Fruit fly (Drosophila melanogaster): Measurements from ENCODE around the gene CG13786.

CG13786 gene

DNA sequence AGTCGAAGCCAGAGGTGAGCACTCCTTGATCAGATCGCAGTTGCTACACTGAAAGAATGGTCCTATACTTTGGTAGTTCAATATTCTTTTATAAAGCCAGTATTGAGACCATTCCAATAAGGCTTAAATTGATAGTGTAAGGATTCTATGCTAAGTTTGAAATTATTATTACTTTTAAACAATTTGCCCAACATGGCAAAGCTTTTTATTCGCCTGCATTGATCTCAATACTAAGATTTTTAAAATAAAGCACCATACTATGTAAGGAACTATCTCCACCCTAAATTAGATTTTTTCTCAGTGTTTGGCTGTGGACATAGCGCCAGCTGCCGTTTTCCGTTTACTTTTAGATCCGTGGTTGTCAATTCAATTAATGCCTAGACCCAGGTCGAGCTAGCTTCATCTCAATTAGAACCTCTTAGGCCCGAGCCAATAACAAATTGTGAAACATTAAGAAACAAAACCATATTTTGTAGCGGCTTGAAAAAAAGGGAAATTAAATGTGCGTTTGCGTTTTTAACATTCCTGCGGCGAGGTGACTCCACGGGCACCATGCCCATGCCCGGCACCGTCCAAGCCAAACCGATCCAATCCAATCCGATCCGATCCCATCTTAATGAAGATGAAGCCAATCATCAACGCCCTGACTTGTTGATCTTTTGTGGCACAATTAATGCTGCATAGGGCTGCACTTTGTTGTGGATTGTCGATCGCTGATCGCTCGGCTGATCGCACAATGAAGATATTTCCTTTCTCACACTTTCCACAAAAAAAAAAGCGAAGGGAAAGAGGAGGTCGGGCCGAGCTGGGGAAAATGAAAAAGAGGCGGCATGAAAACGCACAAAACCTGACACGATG is 40.9 kb upstream of the CG13786 start (continued):
- TF ChIP-seq CG6854 (GFP tag; optimal IDR thresholded peaks at IDR 0.05) (no peak), B-H2 (GFP tag; optimal IDR thresholded peaks at IDR 0.05) (no peak), CG12391 (tag; optimal IDR thresholded peaks at IDR 0.05) (peak; percentile 64), Scr (GFP tag; IDR thresholded peaks at IDR 0.05; ENCODE audit: partially characterized antibody) (no peak), kni (GFP tag; optimal IDR thresholded peaks at IDR 0.05) (no peak), Vsx1 (GFP tag; optimal IDR thresholded peaks at IDR 0.05) (no peak), dysf (GFP tag; IDR thresholded peaks at IDR 0.05) (0 out of 3 replicates have a peak, but pooled peaks have one; percentile 6), maf-S (GFP tag; optimal IDR thresholded peaks at IDR 0.05) (no peak), CG31224 (GFP tag; IDR thresholded peaks at IDR 0.05) (no peak), CG12659 (GFP tag; optimal IDR thresholded peaks at IDR 0.05) (no peak), CG15073 (GFP tag; optimal IDR thresholded peaks at IDR 0.05) (no peak), Awh (GFP tag; IDR thresholded peaks at IDR 0.05) (peak; percentile 63), CG5953 (GFP tag; IDR thresholded peaks at IDR 0.05) (no peak), CG2202 (tag; optimal IDR thresholded peaks at IDR 0.05) (peak; percentile 39), Poxn (GFP tag; IDR thresholded peaks at IDR 0.05) (no peak), Ptx1 (GFP tag; IDR thresholded peaks at IDR 0.05) (peak; percentile 31; the same call in 1 of the 2 replicates), lola (GFP tag; optimal IDR thresholded peaks at IDR 0.05) (peak in 1 of 3 experiments; percentile 76), tio (GFP tag; optimal IDR thresholded peaks at IDR 0.05) (peak; percentile 27), stwl (tag; optimal IDR thresholded peaks at IDR 0.05) (no peak), gfzf (GFP tag; optimal IDR thresholded peaks at IDR 0.05) (no peak), CG8290 (GFP tag; optimal IDR thresholded peaks at IDR 0.05) (peak; percentile 20), CG8290 (tag; optimal IDR thresholded peaks at IDR 0.05) (no peak), tup (GFP tag; optimal IDR thresholded peaks at IDR 0.05) (no peak), Hmr (GFP tag; optimal IDR thresholded peaks at IDR 0.05) (no peak), CG7963 (GFP tag; IDR thresholded peaks at IDR 0.05; ENCODE audit: partially characterized antibody) (no peak), tin (GFP tag; optimal IDR thresholded peaks at IDR 0.05) (peak; percentile 23), E2f1 (GFP tag; IDR thresholded peaks at IDR 0.05) (0 out of 2 replicates have a peak, but pooled peaks have one; percentile 10), TFAM (GFP tag; optimal IDR thresholded peaks at IDR 0.05) (no peak), eve (GFP tag; optimal IDR thresholded peaks at IDR 0.05) (peak in 1 of 2 experiments; percentile 23), CG12744 (GFP tag; optimal IDR thresholded peaks at IDR 0.05) (no peak), unpg (GFP tag; optimal IDR thresholded peaks at IDR 0.05) (peak; percentile 53), pan (optimal IDR thresholded peaks at IDR 0.05) (no peak), pan (GFP tag; optimal IDR thresholded peaks at IDR 0.05 in 1 of 2, IDR thresholded peaks at IDR 0.05 in 1 of 2) (peak in 1 of 2 experiments; percentile 11), CG34224 (GFP tag; IDR thresholded peaks at IDR 0.05; ENCODE audit: partially characterized antibody) (no peak), lmd (GFP tag; IDR thresholded peaks at IDR 0.05) (peak; percentile 30; the same call in 1 of the 2 replicates), CG10209 (GFP tag; optimal IDR thresholded peaks at IDR 0.05) (peak; percentile 44), Abd-B (GFP tag; optimal IDR thresholded peaks at IDR 0.05) (no peak), tna (GFP tag; IDR thresholded peaks at IDR 0.05; ENCODE audit: partially characterized antibody) (no peak), kay (GFP tag; optimal IDR thresholded peaks at IDR 0.05) (no peak), CG2712 (tag; optimal IDR thresholded peaks at IDR 0.05) (peak; percentile 71), CG11093 (GFP tag; IDR thresholded peaks at IDR 0.05) (peak; percentile 49; the same call in 1 of the 3 replicates), vnd (GFP tag; IDR thresholded peaks at IDR 0.05; ENCODE audit: partially characterized antibody) (no peak), CG33557 (GFP tag; optimal IDR thresholded peaks at IDR 0.05) (peak; percentile 80), CG2116 (GFP tag; optimal IDR thresholded peaks at IDR 0.05) (no peak), gce (GFP tag; IDR thresholded peaks at IDR 0.05) (no peak), Hr3 (GFP tag; optimal IDR thresholded peaks at IDR 0.05) (peak; percentile 16), CG10147 (GFP tag; optimal IDR thresholded peaks at IDR 0.05) (no peak), CG8478 (optimal IDR thresholded peaks at IDR 0.05) (no peak), Usf (GFP tag; optimal IDR thresholded peaks at IDR 0.05) (no peak)
